Worm (Caenorhabditis elegans): ENCODE measurements around the gene Y60A3A.8.

DNA sequence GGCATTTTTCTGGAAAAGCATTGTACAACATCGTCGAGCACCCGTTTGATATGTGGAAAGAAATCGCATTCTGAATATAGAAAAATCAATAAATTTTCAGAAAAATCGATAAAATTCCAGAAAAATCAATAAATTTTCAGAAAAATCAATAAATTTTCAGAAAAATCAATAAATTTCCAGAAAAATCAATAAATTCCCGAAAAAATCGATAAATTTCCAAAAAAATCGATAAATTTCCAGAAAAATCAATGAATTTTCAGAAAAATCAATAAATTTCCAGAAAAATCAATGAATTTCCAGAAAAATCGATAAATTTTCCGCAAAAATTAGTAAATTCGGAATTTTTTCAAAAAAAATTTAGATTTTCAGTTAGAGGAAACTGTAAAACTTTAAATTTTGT is 42.4 kb upstream of the Y60A3A.8 start, which contains the start of gene fars-2:
- TF ChIP-seq him-1 (tag; optimal IDR thresholded peaks at IDR 0.05) (no peak), W03F9.2 (tag; optimal IDR thresholded peaks at IDR 0.05) (no peak), dao-5 (tag; optimal IDR thresholded peaks at IDR 0.05) (no peak)
